Worm (Caenorhabditis elegans) whole organism, dauer: ENCODE data around the gene fbxb-74.

Experiments
- unc-62 ChIP-seq: sonication (generic microtip); optimal IDR thresholded peaks from 2 replicates; lab custom pipeline; 2017; ENCODE audit warnings: missing biosample characterization, missing genetic modification reagents, missing genetic modification characterization

fbxb-74 gene

DNA sequence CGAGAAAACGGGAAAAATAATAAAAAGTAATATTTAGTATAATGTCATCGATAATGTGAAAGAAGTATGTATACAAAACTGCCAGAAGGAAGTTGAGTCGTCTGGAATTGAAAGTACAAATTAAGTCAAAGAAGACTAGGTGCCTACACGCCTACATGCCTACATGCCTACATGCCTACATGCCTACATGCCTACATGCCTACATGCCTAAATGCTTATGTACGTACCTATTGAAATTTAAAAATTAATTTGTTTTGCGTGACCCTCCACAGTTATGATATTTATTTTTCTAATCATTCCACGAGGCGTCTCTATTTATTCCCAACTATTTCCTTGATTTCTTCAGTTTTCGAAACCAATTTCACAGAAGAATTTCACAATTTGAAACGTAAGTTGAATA lies 9.2 kb downstream of the fbxb-74 start, which contains the start of the genes str-185 and R08C7.5:
Gene str-185, minus strand, starts transcription at position 101 of the 400 bp plus-strand sequence.
Gene R08C7.5, plus strand, starts transcription at position 329 of the 400 bp plus-strand sequence.
- no peak for TF ChIP-seq unc-62 (GFP tag; lab: Kevin White, UChicago)

DNA sequence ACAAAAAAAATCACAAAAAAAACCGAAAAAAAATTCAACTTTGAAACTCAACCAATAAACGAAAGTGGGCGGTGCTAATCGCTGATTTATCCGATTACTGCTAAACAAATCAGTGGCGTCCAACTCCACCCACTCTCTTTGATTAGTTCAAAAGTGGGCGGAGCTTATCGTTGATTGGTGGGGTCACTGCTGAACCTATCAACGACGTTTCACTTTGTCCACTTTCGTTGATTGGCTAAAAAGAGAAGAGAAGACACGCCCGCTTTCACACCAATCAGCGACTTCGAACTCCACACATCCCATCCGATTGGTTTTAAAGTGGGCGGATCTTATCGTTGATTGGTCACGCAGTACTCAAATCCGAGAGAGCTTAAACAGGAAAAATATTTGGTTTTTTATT lies 15.2 kb downstream of the fbxb-74 start:
- no peak for TF ChIP-seq unc-62 (GFP tag; lab: Kevin White, UChicago)

ce11 chrIV:4423026-4423425 lies 16.1 kb downstream of the fbxb-74 start:
- TF ChIP-seq unc-62 (GFP tag; lab: Kevin White, UChicago): no peak

DNA sequence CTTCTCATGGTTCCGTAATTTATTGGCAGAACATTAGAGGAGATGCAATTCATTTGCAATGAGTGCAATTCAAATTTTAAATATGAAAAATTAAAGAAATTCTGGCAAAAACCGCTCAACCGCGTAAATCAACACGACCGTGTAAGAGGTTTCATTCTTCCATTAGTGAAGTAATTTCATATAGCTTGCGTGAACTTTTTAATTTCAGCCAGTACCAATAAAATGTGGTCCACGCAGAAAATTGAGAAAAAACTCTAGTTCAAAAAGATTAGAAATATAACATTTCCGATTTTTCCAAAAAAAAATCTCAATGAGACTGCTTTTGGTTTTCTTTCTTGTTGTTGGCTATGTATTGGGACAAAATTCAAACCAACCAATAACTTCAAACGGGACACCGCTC lies 17.1 kb downstream of the fbxb-74 start, which contains the start of gene clec-175:
Gene clec-175, plus strand, starts transcription at position 301 of the 400 bp plus-strand sequence.
- no peak for TF ChIP-seq unc-62 (GFP tag; lab: Kevin White, UChicago)

DNA sequence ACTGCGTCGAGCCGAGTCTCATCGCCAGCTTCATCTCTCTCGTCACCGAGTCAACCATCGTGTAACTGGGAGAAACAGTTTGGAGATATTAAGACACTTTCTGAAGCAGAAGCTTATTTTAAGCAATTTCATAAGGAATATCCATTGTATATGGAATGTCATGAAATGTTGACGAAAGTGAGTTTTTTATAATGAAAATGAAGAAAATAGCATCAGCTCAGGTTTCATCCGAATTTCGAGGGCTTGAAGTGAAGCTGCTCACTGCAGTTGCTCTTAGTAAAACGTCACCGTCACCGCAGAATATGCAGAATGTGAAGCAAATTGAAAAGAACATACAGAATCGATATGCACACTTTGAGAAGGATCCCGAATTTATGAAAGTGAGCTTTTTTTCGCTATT lies 26.0 kb downstream of the fbxb-74 start:
- TF ChIP-seq unc-62 (GFP tag; lab: Kevin White, UChicago): no peak

ce11 chrIV:4411948-4412335 lies 27.1 kb downstream of the fbxb-74 start:
- TF ChIP-seq unc-62 (GFP tag; lab: Kevin White, UChicago): no peak

DNA sequence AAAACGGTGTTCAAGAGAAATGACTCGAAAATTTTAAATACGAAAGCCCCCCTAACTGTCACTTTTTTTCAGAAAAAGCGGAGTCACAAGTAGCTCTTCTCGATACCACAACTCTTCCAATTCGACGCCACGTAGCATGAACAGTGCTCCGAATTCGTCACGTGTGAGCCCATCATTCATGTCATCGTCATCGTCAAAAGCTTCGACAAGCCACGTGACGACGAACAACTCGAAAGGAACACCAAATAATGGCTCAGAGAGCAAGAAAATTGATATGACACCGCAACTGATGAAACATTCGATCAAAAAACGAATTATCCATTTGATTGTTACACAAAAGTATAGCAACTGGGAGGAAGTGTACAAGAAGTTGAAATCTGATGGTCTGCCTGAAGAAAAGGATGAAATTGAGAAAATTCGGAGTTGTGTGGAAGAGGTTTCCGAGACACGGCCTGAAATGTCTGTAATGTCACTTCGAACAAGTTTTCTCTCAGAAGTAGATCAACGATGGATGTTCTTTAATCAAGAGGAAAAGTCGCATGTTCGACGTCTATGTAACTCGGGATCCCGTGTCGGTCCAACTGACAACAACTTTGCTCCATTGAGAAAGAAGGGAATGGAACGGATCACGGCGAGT lies 27.7 kb downstream of the fbxb-74 start:
- no peak for TF ChIP-seq unc-62 (GFP tag; lab: Kevin White, UChicago)

- TF ChIP-seq unc-62 (GFP tag; lab: Kevin White, UChicago): no peak
These were observed 28.6 kb downstream of the fbxb-74 start for ce11 chrIV:4410526-4410925.

DNA sequence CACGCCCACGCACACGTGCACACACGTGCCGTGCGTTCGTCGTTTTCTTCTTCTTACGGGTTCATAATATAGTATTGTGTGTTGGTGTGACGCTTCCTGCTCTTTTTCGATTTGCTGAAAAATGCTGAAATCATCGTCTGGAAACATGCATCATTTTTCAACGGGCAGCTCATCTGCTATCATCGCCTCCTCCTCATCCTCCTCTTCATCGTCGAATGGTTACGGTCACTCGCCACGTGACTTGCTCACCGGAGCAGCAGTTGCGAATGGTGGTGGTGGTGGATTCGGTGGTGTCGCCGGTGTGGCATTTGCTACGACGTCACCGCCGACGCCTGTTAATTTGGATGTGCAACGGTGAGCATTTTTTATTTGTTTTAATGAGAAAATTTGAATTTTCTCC lies 30.4 kb downstream of the fbxb-74 start:
- TF ChIP-seq unc-62 (GFP tag; lab: Kevin White, UChicago): no peak

ce11 chrIV:4407055-4407461 lies 32.0 kb downstream of the fbxb-74 start:
- TF ChIP-seq unc-62 (GFP tag; lab: Kevin White, UChicago): no peak

DNA sequence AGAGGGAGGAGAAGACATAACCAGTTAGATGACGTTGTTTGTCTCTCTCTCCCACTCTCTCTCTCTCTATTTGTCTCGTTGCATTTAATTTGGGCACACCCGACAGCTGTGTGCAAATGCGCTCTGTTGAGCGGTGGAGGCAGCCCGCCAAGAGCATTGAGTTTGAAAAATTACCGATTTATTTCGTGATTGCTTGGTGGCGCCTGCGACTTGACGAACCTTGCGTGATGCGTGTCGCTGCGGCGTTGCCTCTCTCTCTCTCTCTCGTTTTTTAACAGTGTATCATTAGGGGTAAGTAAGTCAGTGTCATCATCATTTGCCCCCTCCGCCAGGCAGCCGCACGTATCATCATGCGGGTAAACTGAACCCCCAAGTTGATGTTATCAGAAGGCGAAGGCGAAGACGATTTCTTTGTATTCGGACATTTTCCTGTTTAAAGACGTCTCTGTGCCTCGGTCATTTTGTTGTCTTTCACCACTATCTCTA lies 33.0 kb downstream of the fbxb-74 start:
- TF ChIP-seq unc-62 (GFP tag; lab: Kevin White, UChicago): no peak

DNA sequence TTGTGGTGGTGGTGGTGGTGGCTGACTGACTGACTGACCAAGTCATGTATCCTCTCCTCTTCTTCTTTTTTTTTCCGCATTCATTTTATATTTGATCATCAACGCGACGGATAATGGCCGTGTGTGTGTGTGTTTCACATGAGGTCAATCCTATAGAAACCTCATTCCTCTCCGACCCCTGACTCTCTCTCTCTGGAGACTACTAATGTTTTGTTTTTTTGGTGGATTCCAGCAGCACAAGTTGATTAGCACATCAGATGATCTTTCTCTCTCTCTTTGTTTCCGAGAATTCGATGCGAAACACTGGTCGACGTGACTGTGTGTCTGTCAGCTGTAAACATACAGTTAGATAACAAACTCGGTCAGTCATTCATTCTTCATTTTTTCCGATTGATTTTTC lies 34.0 kb downstream of the fbxb-74 start, which contains the start of gene Y24D9A.7:
Gene Y24D9A.7, minus strand, starts transcription at position 46 of the 400 bp plus-strand sequence.
- no peak for TF ChIP-seq unc-62 (GFP tag; lab: Kevin White, UChicago)

DNA sequence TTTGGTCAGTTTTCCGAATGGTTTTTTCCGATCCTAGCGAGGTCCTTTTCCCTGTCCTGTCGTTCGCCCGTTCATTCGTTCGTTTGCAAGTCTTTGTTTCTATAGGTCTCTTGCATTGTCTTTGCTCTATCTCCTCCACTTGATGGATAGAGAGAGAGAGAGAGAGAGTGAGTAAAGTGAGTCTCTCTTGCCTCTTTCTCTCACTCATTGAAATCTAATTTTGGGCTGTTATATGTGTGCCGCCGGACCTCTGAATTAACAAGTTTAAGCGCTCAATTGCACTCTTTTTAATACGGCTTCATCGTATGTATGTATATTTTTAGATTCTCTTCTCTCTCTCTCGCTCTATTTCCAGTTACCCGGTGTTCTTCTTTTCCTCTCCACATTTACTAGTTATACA lies 35.2 kb downstream of the fbxb-74 start:
- TF ChIP-seq unc-62 (GFP tag; lab: Kevin White, UChicago): no peak

ce11 chrIV:4402413-4402812 lies 36.7 kb downstream of the fbxb-74 start:
- TF ChIP-seq unc-62 (GFP tag; lab: Kevin White, UChicago): no peak

DNA sequence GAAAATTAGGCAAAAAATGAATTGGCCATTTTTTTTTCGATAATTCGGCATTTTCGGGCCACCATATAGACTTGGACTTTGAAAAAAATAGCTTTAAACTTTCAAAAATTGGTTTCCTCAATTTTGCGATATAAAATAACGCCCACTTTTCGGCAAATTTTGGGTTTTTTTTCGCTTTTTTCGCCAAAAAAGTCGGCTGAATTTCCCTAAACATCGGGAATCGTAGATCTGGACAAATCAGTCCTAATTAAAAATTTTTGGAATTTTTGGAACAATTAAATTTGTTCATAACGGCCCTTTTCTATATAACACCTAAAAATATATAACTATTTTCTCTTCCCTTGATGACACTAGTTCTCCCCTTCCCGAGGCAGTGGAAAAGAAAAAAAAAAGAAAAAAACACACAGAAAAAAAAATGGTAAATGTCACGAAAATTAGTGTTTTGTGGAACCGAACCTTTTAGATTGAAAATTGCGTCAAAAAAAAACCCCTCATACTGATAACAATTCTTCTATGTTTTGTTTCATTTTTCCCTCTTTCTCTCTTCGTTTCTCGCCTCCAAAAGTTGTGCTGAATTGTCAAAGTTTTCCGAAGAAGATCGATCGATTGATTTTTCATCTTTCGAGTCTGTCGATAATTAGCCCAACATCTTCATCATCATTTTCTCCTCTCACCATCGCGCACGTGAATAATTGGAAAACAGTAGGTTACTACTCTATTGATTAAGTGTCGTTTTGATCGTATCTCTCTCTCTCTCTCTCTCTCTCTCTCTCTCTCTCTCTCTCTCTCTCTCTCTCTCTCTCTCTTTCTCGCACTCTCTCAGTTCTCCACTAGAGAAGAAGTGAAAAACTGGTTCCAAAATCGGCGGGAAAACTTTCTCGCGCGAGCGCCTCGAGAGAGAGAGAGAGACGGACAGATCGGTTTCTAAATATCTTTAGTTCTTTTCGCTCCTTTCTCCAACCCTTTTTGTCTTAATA lies 38.5 kb downstream of the fbxb-74 start, which contains the start of gene Y24D9A.6:
Gene Y24D9A.6, minus strand, starts transcription at position 51 of the 977 bp plus-strand sequence.
- TF ChIP-seq unc-62 (GFP tag; lab: Kevin White, UChicago): no peak
